Fruit fly (Drosophila melanogaster): Measurements from ENCODE around the gene ND-20L.
A peak's percentile ranks its signal among the peaks of the same experiment; 100 is the strongest.

ND-20L gene

dm6 chr3R:29547983-29548382 is 32.5 kb downstream of the ND-20L start:
- TF ChIP-seq CTCF (optimal IDR thresholded peaks at IDR 0.05) (no peak), CG8478 (optimal IDR thresholded peaks at IDR 0.05) (no peak)

dm6 chr3R:29548751-29549150 is 33.2 kb downstream of the ND-20L start:
- TF ChIP-seq CTCF (optimal IDR thresholded peaks at IDR 0.05), result no peak
- no peak for TF ChIP-seq CG8478 (optimal IDR thresholded peaks at IDR 0.05)

- TF ChIP-seq CG8478 (optimal IDR thresholded peaks at IDR 0.05), result no peak
- TF ChIP-seq CTCF (optimal IDR thresholded peaks at IDR 0.05), result no peak
These were observed 33.6 kb downstream of the ND-20L start for dm6 chr3R:29549157-29549556.

dm6 chr3R:29549945-29550344 is 34.4 kb downstream of the ND-20L start:
- no peak for TF ChIP-seq CG8478 (optimal IDR thresholded peaks at IDR 0.05)
- TF ChIP-seq CTCF (optimal IDR thresholded peaks at IDR 0.05), result no peak

- TF ChIP-seq CTCF (optimal IDR thresholded peaks at IDR 0.05), result no peak
- TF ChIP-seq CG8478 (optimal IDR thresholded peaks at IDR 0.05), result no peak
These were observed 35.2 kb downstream of the ND-20L start for dm6 chr3R:29550735-29551134.

dm6 chr3R:29552830-29553583 is 37.5 kb downstream of the ND-20L start:
- TF ChIP-seq CTCF (optimal IDR thresholded peaks at IDR 0.05) (peak; percentile 72), CG8478 (optimal IDR thresholded peaks at IDR 0.05) (no peak)

dm6 chr3R:29556003-29556467 is 40.5 kb downstream of the ND-20L start, which contains the start of gene Dr:
Gene Dr (plus strand): TSS chr3R:29556386.
- TF ChIP-seq CTCF (optimal IDR thresholded peaks at IDR 0.05) (peak; percentile 2 to 75), CG8478 (optimal IDR thresholded peaks at IDR 0.05) (peak; percentile 76)

dm6 chr3R:29557555-29557954 is 42.0 kb downstream of the ND-20L start:
- no peak for TF ChIP-seq CG8478 (optimal IDR thresholded peaks at IDR 0.05)
- TF ChIP-seq CTCF (optimal IDR thresholded peaks at IDR 0.05), result no peak

- no peak for TF ChIP-seq CTCF (optimal IDR thresholded peaks at IDR 0.05)
- no peak for TF ChIP-seq CG8478 (optimal IDR thresholded peaks at IDR 0.05)
These were observed 44.0 kb downstream of the ND-20L start for dm6 chr3R:29559444-29559976.

dm6 chr3R:29560418-29560817 is 44.9 kb downstream of the ND-20L start:
- TF ChIP-seq CG8478 (optimal IDR thresholded peaks at IDR 0.05), result no peak
- TF ChIP-seq CTCF (optimal IDR thresholded peaks at IDR 0.05), result peak; percentile 58 to 72

dm6 chr3R:29562579-29562978 is 47.1 kb downstream of the ND-20L start:
- TF ChIP-seq CG8478 (optimal IDR thresholded peaks at IDR 0.05), result no peak
- TF ChIP-seq CTCF (optimal IDR thresholded peaks at IDR 0.05), result no peak

dm6 chr3R:29565744-29566143 is 50.2 kb downstream of the ND-20L start:
- TF ChIP-seq CTCF (optimal IDR thresholded peaks at IDR 0.05), result no peak
